Worm (Caenorhabditis elegans): ENCODE results near the gene rgs-6.

rgs-6 gene

DNA sequence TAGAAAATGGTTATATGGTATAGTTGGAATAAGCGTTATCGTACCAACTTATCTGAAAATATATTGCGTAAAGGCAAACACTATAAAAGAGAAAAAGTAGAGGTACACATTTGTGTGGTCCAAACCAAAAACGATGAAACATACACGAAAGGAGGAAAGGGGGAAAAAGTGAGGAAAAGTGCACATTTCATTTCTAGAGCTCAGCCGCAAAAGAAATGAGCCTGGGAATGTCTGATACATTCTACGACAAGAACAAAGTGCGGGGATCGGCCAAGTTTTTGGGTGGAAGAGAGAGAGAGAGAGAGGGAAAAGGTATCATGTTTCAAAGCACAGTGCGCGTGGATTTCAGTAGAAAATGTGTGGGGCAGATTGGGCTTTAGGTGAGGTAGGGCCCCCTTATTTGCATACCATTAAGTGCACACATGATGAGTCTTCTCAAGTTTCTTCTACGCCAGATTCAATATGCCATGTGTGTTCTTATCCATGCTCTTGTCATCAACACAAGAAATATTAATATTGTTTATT, at the start of gene rgs-6:
TSS of gene rgs-6 (minus strand) at position 51 of the 525 bp plus-strand sequence.
- no peak for TF ChIP-seq xnd-1 (tag; optimal IDR thresholded peaks at IDR 0.05)
- no peak for TF ChIP-seq Y53G8AR.9 (GFP tag; conservative IDR thresholded peaks at IDR 0.05)
- no peak for TF ChIP-seq ztf-28 (GFP tag; IDR thresholded peaks at IDR 0.05)
- no peak for TF ChIP-seq egrh-3 (GFP tag; IDR thresholded peaks at IDR 0.05)
- TF ChIP-seq cebp-2 (GFP tag; IDR thresholded peaks at IDR 0.05) = no peak
- no peak for TF ChIP-seq aptf-2 (GFP tag; conservative IDR thresholded peaks at IDR 0.05)
- TF ChIP-seq rec-8 (tag; optimal IDR thresholded peaks at IDR 0.05) = no peak
- no peak for TF ChIP-seq nfyb-1 (GFP tag; IDR thresholded peaks at IDR 0.05)
- no peak for TF ChIP-seq F33H1.4 (GFP tag; IDR thresholded peaks at IDR 0.05)
- no peak for TF ChIP-seq nhr-179 (tag; optimal IDR thresholded peaks at IDR 0.05)
- TF ChIP-seq hsf-1 (GFP tag; IDR thresholded peaks at IDR 0.05) = no peak
- TF ChIP-seq dpl-1 (GFP tag; optimal IDR thresholded peaks at IDR 0.05) = no peak
- TF ChIP-seq mcd-1 (GFP tag; IDR thresholded peaks at IDR 0.05) = no peak
- no peak for TF ChIP-seq F55B11.4 (tag; optimal IDR thresholded peaks at IDR 0.05; ENCODE audit: borderline replicate concordance, insufficient read depth)
- no peak for TF ChIP-seq lin-35 (GFP tag; optimal IDR thresholded peaks at IDR 0.05)
- no peak for TF ChIP-seq ztf-6 (GFP tag; IDR thresholded peaks at IDR 0.05)
- no peak for TF ChIP-seq ceh-91 (GFP tag; IDR thresholded peaks at IDR 0.05)
- TF ChIP-seq bed-1 (GFP tag; IDR thresholded peaks at IDR 0.05) = no peak

DNA sequence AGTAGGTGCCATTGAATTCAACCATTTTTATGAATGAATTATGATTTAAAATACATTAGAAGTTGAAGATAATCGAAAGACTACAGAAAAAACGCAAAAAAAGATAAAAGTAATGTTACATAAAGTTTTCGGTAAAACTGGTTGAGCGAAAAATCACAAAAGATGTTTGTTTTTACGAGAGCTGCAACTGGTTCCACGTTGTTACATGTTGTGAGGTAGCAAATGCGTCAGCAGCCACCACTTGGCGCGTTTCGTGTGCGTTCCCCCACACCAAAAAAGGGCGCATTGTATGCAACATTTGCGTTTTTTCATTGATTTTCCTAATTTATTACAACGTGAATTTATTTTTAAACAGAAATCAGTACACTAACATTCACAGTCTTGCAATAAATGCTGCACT, 48.6 kb upstream of the rgs-6 start, which contains the start of gene gakh-1:
TSS of gene gakh-1 (plus strand) at position 347 of the 400 bp plus-strand sequence.
- no peak for TF ChIP-seq Y79H2A.3 (GFP tag; conservative IDR thresholded peaks at IDR 0.05)
- peak; percentile 92 for TF ChIP-seq ztf-18 (tag; optimal IDR thresholded peaks at IDR 0.05)
- TF ChIP-seq pbrm-1 (GFP tag; IDR thresholded peaks at IDR 0.05) = peak; percentile 53; the same call in 1 of the 2 replicates
- no peak for TF ChIP-seq lsy-27 (tag; optimal IDR thresholded peaks at IDR 0.05; ENCODE audit: borderline replicate concordance, insufficient read depth)
- TF ChIP-seq fkh-3 (tag; optimal IDR thresholded peaks at IDR 0.05) = no peak
- TF ChIP-seq Y56A3A.18 (GFP tag; IDR thresholded peaks at IDR 0.05) = no peak
- TF ChIP-seq ceh-27 (GFP tag; optimal IDR thresholded peaks at IDR 0.05) = no peak
- TF ChIP-seq lin-40 (tag; optimal IDR thresholded peaks at IDR 0.05) = peak; percentile 68
- no peak for TF ChIP-seq tbx-9 (tag; optimal IDR thresholded peaks at IDR 0.05; ENCODE audit: borderline replicate concordance)
- peak; percentile 48 for TF ChIP-seq dox-1 (GFP tag; IDR thresholded peaks at IDR 0.05)
- TF ChIP-seq F57A8.1 (GFP tag; optimal IDR thresholded peaks at IDR 0.05) = no peak
- no peak for TF ChIP-seq ZK185.1 (tag; optimal IDR thresholded peaks at IDR 0.05; ENCODE audit: poor library complexity, severe bottlenecking)
- TF ChIP-seq hlh-26 (GFP tag; conservative IDR thresholded peaks at IDR 0.05) = no peak
- peak; percentile 57 for TF ChIP-seq nhr-80 (tag; optimal IDR thresholded peaks at IDR 0.05)
- TF ChIP-seq gei-17 (GFP tag; optimal IDR thresholded peaks at IDR 0.05) = peak; percentile 2
- no peak for TF ChIP-seq tbp1 (GFP tag; optimal IDR thresholded peaks at IDR 0.05)
- no peak for TF ChIP-seq ztf-3 (GFP tag; optimal IDR thresholded peaks at IDR 0.05)
- TF ChIP-seq ets-4 (GFP tag; optimal IDR thresholded peaks at IDR 0.05) = no peak
- TF ChIP-seq attf-3 (GFP tag; conservative IDR thresholded peaks at IDR 0.05) = no peak
- TF ChIP-seq let-607 (tag; optimal IDR thresholded peaks at IDR 0.05) = peak; percentile 96 to 97
- peak; percentile 12 for TF ChIP-seq attf-5 (GFP tag; optimal IDR thresholded peaks at IDR 0.05)
- peak in 1 of 3 experiments; percentile 30 for TF ChIP-seq lin-35 (GFP tag; optimal IDR thresholded peaks at IDR 0.05)
- peak; percentile 69; the same call in 1 of the 2 replicates for TF ChIP-seq K11D2.4 (GFP tag; IDR thresholded peaks at IDR 0.05)
- TF ChIP-seq zfh-2 (GFP tag; conservative IDR thresholded peaks at IDR 0.05) = no peak; the same call in 1 of the 2 replicates
- no peak for TF ChIP-seq hsf-1 (GFP tag; IDR thresholded peaks at IDR 0.05)
- TF ChIP-seq nhr-27 (tag; optimal IDR thresholded peaks at IDR 0.05) = no peak
- TF ChIP-seq let-526 (GFP tag; IDR thresholded peaks at IDR 0.05) = no peak
- TF ChIP-seq F49E8.2 (tag; optimal IDR thresholded peaks at IDR 0.05; ENCODE audit: insufficient read depth) = no peak
- peak; percentile 31; the same call in 1 of the 2 replicates for TF ChIP-seq mcd-1 (GFP tag; IDR thresholded peaks at IDR 0.05)
- TF ChIP-seq F22D6.2 (tag; optimal IDR thresholded peaks at IDR 0.05) = peak; percentile 10
- TF ChIP-seq hmg-20 (GFP tag; IDR thresholded peaks at IDR 0.05) = no peak

All from whole organism, young adult.